Worm (Caenorhabditis elegans): Measurements from ENCODE around the gene srh-23.

DNA sequence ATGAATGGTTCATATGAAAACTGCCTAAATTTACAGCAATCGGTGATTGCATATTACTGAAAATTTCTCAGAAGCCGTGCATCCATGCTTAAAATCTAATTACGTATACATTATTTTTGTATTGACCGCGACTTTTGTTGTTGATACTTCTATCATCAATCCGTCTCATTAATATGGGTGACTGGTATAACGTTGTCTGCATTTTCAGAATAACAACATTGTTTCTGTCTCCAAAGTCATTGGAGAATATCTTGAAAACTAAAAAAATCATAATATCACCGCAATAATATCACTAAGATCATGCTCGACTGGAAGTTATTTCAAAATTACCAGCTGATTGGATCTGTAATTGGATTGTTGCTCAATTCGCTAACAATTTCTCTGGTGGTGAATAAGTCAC is 30.5 kb downstream of the srh-23 start, which contains the start of gene str-207:
- no peak for TF ChIP-seq unc-130 (GFP tag; optimal IDR thresholded peaks at IDR 0.05)
- no peak for TF ChIP-seq pha-4 (tag; optimal IDR thresholded peaks at IDR 0.05)
- no peak for TF ChIP-seq nfyb-1 (GFP tag; IDR thresholded peaks at IDR 0.05)
- no peak for TF ChIP-seq ceh-58 (GFP tag; IDR thresholded peaks at IDR 0.05)
- TF ChIP-seq let-526 (GFP tag; IDR thresholded peaks at IDR 0.05): no peak
- TF ChIP-seq D2030.7 (GFP tag; IDR thresholded peaks at IDR 0.05): no peak
- TF ChIP-seq athp-1 (tag; optimal IDR thresholded peaks at IDR 0.05): no peak
- no peak for TF ChIP-seq die-1 (tag; optimal IDR thresholded peaks at IDR 0.05)
